Fruit fly (Drosophila melanogaster): Measurements from ENCODE around the gene Ndc1.

The Ndc1 gene

DNA sequence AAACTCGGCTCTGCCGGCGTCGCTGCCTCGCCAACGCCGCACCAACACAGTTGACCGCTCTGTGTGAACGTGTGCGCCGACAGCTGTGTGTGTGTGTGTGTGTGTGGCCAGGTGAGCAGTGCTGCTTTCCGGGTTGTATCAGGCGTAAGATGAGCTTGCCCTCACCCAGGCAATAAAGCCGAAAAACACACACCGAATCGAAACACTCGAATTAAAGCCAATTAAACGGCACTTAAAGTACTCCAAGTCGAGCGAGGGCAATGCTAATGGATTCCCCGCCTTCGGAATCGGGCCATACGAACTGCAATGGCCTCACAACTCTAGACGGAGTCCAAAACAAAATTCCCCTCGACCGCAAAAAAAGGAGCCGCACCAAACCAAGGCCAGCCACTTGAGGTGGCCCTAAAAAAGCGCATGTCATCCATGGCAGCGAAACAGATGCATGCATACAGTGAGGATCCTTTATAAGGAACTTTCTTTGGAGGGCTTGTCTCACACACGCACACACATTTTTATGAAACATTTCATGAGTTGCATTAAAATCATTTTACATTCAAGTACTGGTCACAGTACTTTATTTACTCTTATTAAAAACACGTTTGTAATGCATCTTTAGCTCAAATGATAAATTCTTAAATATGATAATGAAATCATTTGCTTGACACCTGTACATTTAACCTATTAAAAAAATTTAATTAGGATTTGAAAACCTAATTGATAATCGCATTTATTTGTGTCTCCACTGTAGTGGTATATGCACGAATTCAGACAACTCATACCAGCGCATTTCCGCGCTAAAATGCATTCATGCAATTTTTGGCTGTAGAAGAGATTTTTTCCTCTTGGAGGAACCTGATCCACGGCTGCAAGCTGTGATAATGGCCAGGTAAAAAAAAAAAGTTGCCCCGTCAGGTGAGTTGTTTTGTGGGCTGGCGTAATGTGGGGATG, 24.5 kb downstream of the Ndc1 start:
- TF ChIP-seq h (optimal IDR thresholded peaks at IDR 0.05) (no peak), insv (optimal IDR thresholded peaks at IDR 0.05) (no peak), psq (optimal IDR thresholded peaks at IDR 0.05) (no peak), ttk (optimal IDR thresholded peaks at IDR 0.05) (no peak), Sin3A (optimal IDR thresholded peaks at IDR 0.05) (no peak), Myc (optimal IDR thresholded peaks at IDR 0.05) (no peak)

DNA sequence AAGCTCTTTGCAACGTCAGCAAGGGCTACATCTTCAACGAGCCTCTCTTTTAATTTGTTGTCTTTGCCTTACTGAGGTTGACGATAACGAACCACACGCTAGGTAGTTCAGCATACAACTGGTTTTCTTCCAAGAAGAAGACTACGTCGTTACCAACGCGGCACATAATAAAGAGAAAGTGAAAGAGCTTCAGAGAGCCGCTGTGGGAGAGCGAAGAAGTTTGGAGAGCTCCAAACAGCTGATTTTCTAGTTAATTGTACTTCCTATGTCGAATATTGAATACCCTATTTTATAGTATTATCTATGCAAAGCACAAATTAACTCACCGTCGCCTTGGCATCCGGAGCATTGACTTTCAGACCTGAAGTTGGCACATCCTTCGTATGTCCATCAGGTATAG, 31.2 kb downstream of the Ndc1 start:
- TF ChIP-seq insv (optimal IDR thresholded peaks at IDR 0.05) (no peak), Sin3A (optimal IDR thresholded peaks at IDR 0.05) (no peak), psq (optimal IDR thresholded peaks at IDR 0.05) (no peak), ttk (optimal IDR thresholded peaks at IDR 0.05) (no peak), h (optimal IDR thresholded peaks at IDR 0.05) (no peak), Myc (optimal IDR thresholded peaks at IDR 0.05) (no peak)

DNA sequence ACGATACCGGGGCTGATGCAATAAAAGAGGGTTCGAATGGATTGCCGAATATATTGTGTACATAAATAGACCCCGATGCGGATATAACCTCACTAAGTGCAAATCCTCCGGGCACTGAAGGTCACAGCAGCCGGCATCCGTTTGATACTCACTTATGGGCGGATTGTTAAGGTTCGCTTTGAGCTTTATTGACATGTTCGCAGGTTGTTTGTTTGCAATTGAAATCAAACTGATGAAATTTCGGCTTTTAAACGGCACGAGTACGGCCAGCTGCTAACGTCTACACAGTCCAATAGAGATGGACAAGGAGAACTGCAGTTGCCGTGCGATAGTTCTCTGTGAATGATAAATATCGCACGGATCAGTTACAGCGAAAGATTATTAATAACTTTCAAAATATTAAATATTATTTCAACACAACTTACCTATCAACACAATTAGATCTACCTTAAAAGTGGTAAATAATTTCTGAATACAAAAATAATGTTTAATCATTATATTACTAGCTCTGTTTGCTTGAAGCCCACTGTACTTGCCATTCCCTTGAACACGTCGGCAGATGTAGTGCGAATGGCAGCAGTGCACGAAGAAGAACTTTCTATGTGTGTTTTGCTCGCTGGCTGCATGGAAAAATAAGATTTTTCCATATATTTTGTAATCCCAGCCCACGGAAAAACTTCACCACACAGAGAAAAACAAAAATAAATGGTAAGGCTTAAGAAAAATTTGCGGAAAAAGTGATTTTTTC, 34.1 kb downstream of the Ndc1 start, which contains the start of the genes GluProRS and AP-1sigma:
Gene GluProRS (minus strand): TSS at position 301 of the 748 bp plus-strand sequence.
Gene AP-1sigma (plus strand): TSS at position 561 of the 748 bp plus-strand sequence.
- TF ChIP-seq Myc (optimal IDR thresholded peaks at IDR 0.05), result no peak
- TF ChIP-seq h (optimal IDR thresholded peaks at IDR 0.05), result no peak

DNA sequence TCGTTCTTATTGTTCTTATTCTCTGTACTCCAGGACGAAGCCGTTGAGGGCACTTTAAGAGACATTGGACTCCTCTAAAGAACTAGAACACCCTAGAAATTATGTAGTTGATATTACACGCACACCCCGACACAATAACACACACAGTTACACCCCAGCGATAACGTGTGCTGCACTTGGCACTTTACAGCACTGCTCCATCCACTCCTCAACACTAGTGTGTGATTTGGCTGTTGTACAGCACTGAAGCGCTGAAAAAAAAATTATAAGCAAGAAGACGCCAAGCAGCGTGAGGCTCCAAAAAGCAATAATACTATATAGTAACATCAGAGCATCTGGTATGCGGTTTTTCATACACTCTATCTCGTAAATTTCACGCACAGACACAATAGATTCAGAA, 36.7 kb downstream of the Ndc1 start:
- no peak for TF ChIP-seq insv (optimal IDR thresholded peaks at IDR 0.05)
- TF ChIP-seq h (optimal IDR thresholded peaks at IDR 0.05), result no peak
- TF ChIP-seq Sin3A (optimal IDR thresholded peaks at IDR 0.05), result no peak
- no peak for TF ChIP-seq psq (optimal IDR thresholded peaks at IDR 0.05)
- no peak for TF ChIP-seq ttk (optimal IDR thresholded peaks at IDR 0.05)
- no peak for TF ChIP-seq Myc (optimal IDR thresholded peaks at IDR 0.05)

DNA sequence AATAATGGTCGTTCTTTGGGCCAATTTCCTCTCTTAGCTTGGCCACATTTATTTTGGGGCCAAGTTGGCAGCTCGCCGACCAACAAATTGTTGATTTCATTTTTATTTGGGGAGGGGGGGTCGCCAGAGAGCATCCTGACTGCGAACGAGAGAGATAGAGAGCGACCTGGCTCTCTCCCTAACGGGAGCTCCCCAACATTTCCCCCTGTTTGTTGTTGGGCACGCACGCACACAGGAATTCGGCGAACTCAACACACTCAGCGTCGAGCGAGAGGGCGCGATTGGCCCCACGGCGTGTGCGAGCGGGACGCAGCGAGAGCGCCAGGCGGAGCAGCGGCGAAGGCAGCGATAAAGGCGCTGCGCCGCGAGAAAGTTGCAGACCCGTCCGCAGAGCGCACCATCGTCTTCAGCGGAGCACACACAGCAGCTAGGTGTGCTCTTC, 38.6 kb downstream of the Ndc1 start, which contains the start of gene CG31140:
Gene CG31140 (plus strand): TSS at position 400 of the 442 bp plus-strand sequence.
- TF ChIP-seq h (optimal IDR thresholded peaks at IDR 0.05) (no peak), Myc (optimal IDR thresholded peaks at IDR 0.05) (no peak), insv (optimal IDR thresholded peaks at IDR 0.05) (no peak), ttk (optimal IDR thresholded peaks at IDR 0.05) (no peak), Sin3A (optimal IDR thresholded peaks at IDR 0.05) (no peak), psq (optimal IDR thresholded peaks at IDR 0.05) (no peak)

DNA sequence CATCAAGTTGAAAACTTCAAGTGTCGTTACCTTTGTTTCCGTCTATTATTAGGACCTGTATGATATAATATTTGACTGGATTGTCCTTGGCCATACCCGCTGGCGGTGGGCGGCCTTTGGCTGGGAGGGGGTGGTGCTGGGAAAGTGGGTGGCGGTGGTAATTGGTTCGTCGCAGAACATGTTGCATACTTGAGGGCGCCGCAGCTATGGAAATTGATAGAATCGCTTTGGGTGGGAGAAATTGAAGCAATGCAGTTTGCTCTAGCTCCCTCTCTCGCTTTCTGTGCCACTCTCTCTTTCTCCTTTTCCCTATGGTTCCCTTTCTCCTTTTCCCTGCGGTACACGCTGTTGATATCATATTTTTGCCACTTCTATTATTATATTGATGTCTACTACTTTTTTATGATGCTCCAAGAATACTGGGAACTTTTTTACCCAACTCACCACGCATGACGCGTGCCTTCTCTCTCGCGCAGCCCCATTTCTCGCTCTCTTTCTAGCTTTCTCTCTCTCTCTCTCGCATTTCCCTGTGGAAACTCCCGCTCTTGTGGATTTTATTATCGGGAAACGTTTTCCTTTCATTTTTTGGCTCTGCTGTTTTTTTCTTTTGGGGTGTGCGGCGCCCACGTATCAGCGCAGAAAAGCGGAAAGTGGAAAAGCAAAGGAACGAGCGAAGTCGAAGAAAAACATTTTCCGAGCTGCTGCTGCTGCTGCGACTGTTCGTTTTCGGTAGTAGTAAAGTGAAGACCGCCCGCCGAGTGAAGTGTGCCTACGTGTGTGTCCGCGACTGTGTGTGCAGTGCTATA, 40.9 kb downstream of the Ndc1 start:
- no peak for TF ChIP-seq h (optimal IDR thresholded peaks at IDR 0.05)
- TF ChIP-seq insv (optimal IDR thresholded peaks at IDR 0.05), result no peak
- TF ChIP-seq Myc (optimal IDR thresholded peaks at IDR 0.05), result no peak
- TF ChIP-seq ttk (optimal IDR thresholded peaks at IDR 0.05), result no peak
- TF ChIP-seq Sin3A (optimal IDR thresholded peaks at IDR 0.05), result no peak
- TF ChIP-seq psq (optimal IDR thresholded peaks at IDR 0.05), result no peak

DNA sequence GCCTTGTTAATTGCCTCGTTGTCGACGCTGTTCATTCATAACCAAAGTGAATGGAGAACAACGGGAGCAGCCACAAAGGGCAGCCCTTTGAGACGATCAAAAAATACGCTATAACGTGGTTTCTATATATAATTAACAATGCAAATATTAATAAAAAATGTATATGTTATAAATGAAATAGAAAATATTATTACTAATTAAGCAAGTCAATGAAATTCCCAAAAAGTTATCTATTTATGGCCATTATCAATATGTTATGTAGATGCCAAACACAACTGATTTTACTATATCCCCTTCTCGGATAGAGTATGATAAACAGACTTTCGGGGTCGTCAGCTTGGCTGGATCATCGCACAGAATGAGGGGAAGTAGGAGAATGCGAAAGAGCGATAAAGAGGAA, 45.2 kb downstream of the Ndc1 start:
- TF ChIP-seq Sin3A (optimal IDR thresholded peaks at IDR 0.05), result no peak
- TF ChIP-seq psq (optimal IDR thresholded peaks at IDR 0.05), result no peak
- TF ChIP-seq h (optimal IDR thresholded peaks at IDR 0.05), result no peak
- TF ChIP-seq ttk (optimal IDR thresholded peaks at IDR 0.05), result no peak
- no peak for TF ChIP-seq insv (optimal IDR thresholded peaks at IDR 0.05)
- TF ChIP-seq Myc (optimal IDR thresholded peaks at IDR 0.05), result no peak

DNA sequence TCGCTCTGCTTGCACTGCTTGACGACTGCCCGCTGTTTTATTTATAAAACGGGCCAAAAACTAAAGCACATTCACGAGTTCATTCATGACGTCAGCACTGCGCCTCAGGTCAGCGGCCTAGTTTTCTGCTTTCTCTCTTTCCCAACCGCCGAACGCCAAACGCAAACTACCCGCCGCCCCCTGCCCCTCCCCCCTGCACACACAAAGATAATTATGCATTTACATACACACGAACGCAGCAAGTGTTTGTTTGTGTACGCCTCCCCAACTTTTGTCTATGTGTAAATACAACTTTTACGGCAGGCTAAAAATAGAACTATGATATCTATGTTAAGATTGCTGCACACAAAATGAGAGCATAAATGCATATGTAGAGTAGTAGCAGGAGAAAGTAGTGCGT, 47.0 kb downstream of the Ndc1 start:
- no peak for TF ChIP-seq Sin3A (optimal IDR thresholded peaks at IDR 0.05)
- no peak for TF ChIP-seq insv (optimal IDR thresholded peaks at IDR 0.05)

DNA sequence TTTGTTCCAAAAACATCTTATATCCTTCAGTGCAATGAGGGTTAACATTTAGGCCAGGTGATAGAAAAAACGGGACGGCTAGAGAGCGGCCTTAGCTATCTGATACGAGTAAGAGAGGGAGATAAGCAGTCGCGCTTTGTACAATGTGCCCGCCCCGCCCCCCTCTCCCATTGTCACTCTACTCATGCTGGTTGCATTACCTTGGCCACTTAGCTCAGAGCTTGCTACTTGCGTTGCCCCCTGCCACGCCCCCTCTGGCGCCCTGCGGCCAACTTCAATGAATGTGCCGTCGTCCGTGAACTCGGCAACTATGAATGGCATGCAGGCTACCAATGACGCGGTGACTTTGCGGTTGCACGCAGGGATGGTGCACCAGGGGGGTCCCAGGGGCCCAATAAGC, 47.6 kb downstream of the Ndc1 start:
- TF ChIP-seq Sin3A (optimal IDR thresholded peaks at IDR 0.05) (no peak), ttk (optimal IDR thresholded peaks at IDR 0.05) (no peak), Myc (optimal IDR thresholded peaks at IDR 0.05) (no peak), insv (optimal IDR thresholded peaks at IDR 0.05) (no peak), psq (optimal IDR thresholded peaks at IDR 0.05) (no peak), h (optimal IDR thresholded peaks at IDR 0.05) (no peak)

All from Kc167 (cell line).